Worm (Caenorhabditis elegans) whole organism, L2 larva: Measurements from ENCODE around the gene F54D5.24.
A peak's percentile ranks its signal among the peaks of the same experiment; 100 is the strongest.

Experiments
- C34F6.9 ChIP-seq: fragments of 150-350 bp; optimal IDR thresholded peaks from 2 replicates; lab custom pipeline; 2014; ENCODE audit warnings: missing biosample characterization, missing genetic modification characterization
- F13H6.1 ChIP-seq: sonication (generic microtip); optimal IDR thresholded peaks from 2 replicates; lab custom pipeline; 2016; ENCODE audit warnings: missing genetic modification characterization, missing compliant biosample characterization
- R02D3.7 ChIP-seq: fragments of 150-350 bp; optimal IDR thresholded peaks from 2 replicates; lab custom pipeline; 2014; ENCODE audit warnings: missing biosample characterization, missing genetic modification characterization
- ZK546.5 ChIP-seq: sonication (generic microtip); optimal IDR thresholded peaks from 2 replicates; lab custom pipeline; 2017; ENCODE audit warnings: missing biosample characterization, missing genetic modification characterization
- aly-2 ChIP-seq: fragments of 150-350 bp; optimal IDR thresholded peaks from 2 replicates; lab custom pipeline; 2014; ENCODE audit warnings: missing biosample characterization, missing genetic modification characterization
- ama-1 ChIP-seq: fragments of 150-350 bp; optimal IDR thresholded peaks from 2 replicates; lab custom pipeline; 2018; ENCODE audit warnings: inconsistent platforms
- blmp-1 ChIP-seq: sonication (generic microtip); optimal IDR thresholded peaks from 2 replicates; lab custom pipeline; 2017; ENCODE audit warnings: missing genetic modification characterization, mild to moderate bottlenecking, missing compliant biosample characterization, antibody characterized with exemption, moderate library complexity; ENCODE audit not compliant: insufficient read depth
- ceh-16 ChIP-seq: fragments of 150-350 bp; optimal IDR thresholded peaks from 2 replicates; lab custom pipeline; 2014; ENCODE audit warnings: missing biosample characterization, missing genetic modification characterization
- ceh-82 ChIP-seq: fragments of 150-350 bp; optimal IDR thresholded peaks from 2 replicates; lab custom pipeline; 2014; ENCODE audit warnings: missing biosample characterization, missing genetic modification characterization
- crh-2 ChIP-seq: sonication (generic microtip); optimal IDR thresholded peaks from 2 replicates; lab custom pipeline; 2017; ENCODE audit warnings: missing biosample characterization, missing genetic modification characterization
- dmd-4 ChIP-seq: sonication (generic microtip); optimal IDR thresholded peaks from 2 replicates; lab custom pipeline; 2017; ENCODE audit warnings: missing biosample characterization, missing genetic modification characterization
- elt-1 ChIP-seq: fragments of 150-350 bp; optimal IDR thresholded peaks from 2 replicates; lab custom pipeline; 2014; ENCODE audit warnings: missing biosample characterization, missing genetic modification characterization
- fos-1 ChIP-seq: fragments of 150-350 bp; optimal IDR thresholded peaks from 2 replicates; lab custom pipeline; 2014; ENCODE audit warnings: missing biosample characterization, missing genetic modification characterization
- gmeb-1 ChIP-seq: fragments of 150-350 bp; optimal IDR thresholded peaks from 2 replicates; lab custom pipeline; 2014; ENCODE audit warnings: missing biosample characterization, missing genetic modification characterization
- lin-11 ChIP-seq: fragments of 150-350 bp; sonication (generic microtip); optimal IDR thresholded peaks from 2 replicates; lab custom pipeline; 2014; ENCODE audit warnings: missing biosample characterization, missing genetic modification characterization, inconsistent platforms, mixed read lengths
- lin-13 ChIP-seq: fragments of 150-350 bp; optimal IDR thresholded peaks from 2 replicates; lab custom pipeline; 2014; ENCODE audit warnings: missing biosample characterization, missing genetic modification reagents, missing genetic modification characterization
- lin-39 ChIP-seq: fragments of 150-350 bp; optimal IDR thresholded peaks from 2 replicates; lab custom pipeline; 2014; ENCODE audit warnings: missing biosample characterization, missing genetic modification reagents, missing genetic modification characterization
- lsy-2 ChIP-seq, 2 experiments: fragments of 150-350 bp in 1 of 2; sonication (generic microtip) in 1 of 2; optimal IDR thresholded peaks; 2 replicates each; lab custom pipeline; 2014 to 2017; ENCODE audit warnings: missing biosample characterization in 2 of 2, missing genetic modification characterization in 2 of 2
- mab-5 ChIP-seq: fragments of 150-350 bp; optimal IDR thresholded peaks from 2 replicates; lab custom pipeline; 2014; ENCODE audit warnings: missing biosample characterization, missing genetic modification characterization
- mbf-1 ChIP-seq: sonication (generic microtip); optimal IDR thresholded peaks from 2 replicates; lab custom pipeline; 2017; ENCODE audit warnings: missing biosample characterization, missing genetic modification characterization
- mdl-1 ChIP-seq, 2 experiments: fragments of 150-350 bp in 1 of 2; sonication (generic microtip) in 1 of 2; optimal IDR thresholded peaks; 2 replicates each; lab custom pipeline; 2017; ENCODE audit warnings: missing biosample characterization in 2 of 2, missing genetic modification characterization in 2 of 2
- nhr-10 ChIP-seq: sonication (generic microtip); optimal IDR thresholded peaks from 2 replicates; lab custom pipeline; 2017; ENCODE audit warnings: missing biosample characterization, missing genetic modification characterization
- nhr-11 ChIP-seq: fragments of 150-350 bp; optimal IDR thresholded peaks from 2 replicates; lab custom pipeline; 2014; ENCODE audit warnings: missing biosample characterization, missing genetic modification characterization
- nhr-12 ChIP-seq: fragments of 150-350 bp; optimal IDR thresholded peaks from 2 replicates; lab custom pipeline; 2014; ENCODE audit warnings: missing biosample characterization, missing genetic modification characterization
- nhr-129 ChIP-seq: fragments of 150-350 bp; optimal IDR thresholded peaks from 2 replicates; lab custom pipeline; 2014; ENCODE audit warnings: missing biosample characterization, missing genetic modification characterization
- nhr-21 ChIP-seq: fragments of 150-350 bp; optimal IDR thresholded peaks from 2 replicates; lab custom pipeline; 2014; ENCODE audit warnings: missing biosample characterization, missing genetic modification characterization
- nhr-23 ChIP-seq: fragments of 150-350 bp; optimal IDR thresholded peaks from 2 replicates; lab custom pipeline; 2014; ENCODE audit warnings: missing biosample characterization, missing genetic modification reagents, missing genetic modification characterization
- nhr-237 ChIP-seq: fragments of 150-350 bp; optimal IDR thresholded peaks from 2 replicates; lab custom pipeline; 2014; ENCODE audit warnings: missing biosample characterization, missing genetic modification characterization
- nhr-25 ChIP-seq: fragments of 150-350 bp; sonication (generic microtip); optimal IDR thresholded peaks from 3 replicates; lab custom pipeline; 2014; ENCODE audit warnings: missing biosample characterization, missing genetic modification characterization
- nhr-6 ChIP-seq: fragments of 150-350 bp; optimal IDR thresholded peaks from 2 replicates; lab custom pipeline; 2014; ENCODE audit warnings: missing biosample characterization, missing genetic modification characterization
- nhr-77 ChIP-seq: fragments of 150-350 bp; optimal IDR thresholded peaks from 2 replicates; lab custom pipeline; 2014; ENCODE audit warnings: missing biosample characterization, missing genetic modification characterization
- sem-4 ChIP-seq: fragments of 150-350 bp; optimal IDR thresholded peaks from 2 replicates; lab custom pipeline; 2014; ENCODE audit warnings: missing biosample characterization, missing genetic modification reagents, missing genetic modification characterization
- skn-1 ChIP-seq: sonication (generic microtip); optimal IDR thresholded peaks from 2 replicates; lab custom pipeline; 2017; ENCODE audit warnings: missing biosample characterization, missing genetic modification characterization
- unc-55 ChIP-seq: fragments of 150-350 bp; sonication (generic microtip); optimal IDR thresholded peaks from 3 replicates; lab custom pipeline; 2014; ENCODE audit warnings: missing biosample characterization, missing genetic modification reagents, missing genetic modification characterization
- unc-62 ChIP-seq: fragments of 150-350 bp; optimal IDR thresholded peaks from 2 replicates; lab custom pipeline; 2014; ENCODE audit warnings: missing biosample characterization, missing genetic modification reagents, missing genetic modification characterization
- zag-1 ChIP-seq: fragments of 150-350 bp; optimal IDR thresholded peaks from 2 replicates; lab custom pipeline; 2014; ENCODE audit warnings: missing biosample characterization, missing genetic modification characterization
- ztf-1 ChIP-seq: fragments of 200-800 bp; sonication (Bioruptor generic); conservative IDR thresholded peaks from 2 replicates; pipeline ENCODE4 v1.3.6; 2022; ENCODE audit warnings: missing genetic modification characterization, missing compliant biosample characterization
- ztf-11 ChIP-seq: sonication (generic microtip); optimal IDR thresholded peaks from 2 replicates; lab custom pipeline; 2017; ENCODE audit warnings: missing biosample characterization, missing genetic modification characterization

The F54D5.24 gene

DNA sequence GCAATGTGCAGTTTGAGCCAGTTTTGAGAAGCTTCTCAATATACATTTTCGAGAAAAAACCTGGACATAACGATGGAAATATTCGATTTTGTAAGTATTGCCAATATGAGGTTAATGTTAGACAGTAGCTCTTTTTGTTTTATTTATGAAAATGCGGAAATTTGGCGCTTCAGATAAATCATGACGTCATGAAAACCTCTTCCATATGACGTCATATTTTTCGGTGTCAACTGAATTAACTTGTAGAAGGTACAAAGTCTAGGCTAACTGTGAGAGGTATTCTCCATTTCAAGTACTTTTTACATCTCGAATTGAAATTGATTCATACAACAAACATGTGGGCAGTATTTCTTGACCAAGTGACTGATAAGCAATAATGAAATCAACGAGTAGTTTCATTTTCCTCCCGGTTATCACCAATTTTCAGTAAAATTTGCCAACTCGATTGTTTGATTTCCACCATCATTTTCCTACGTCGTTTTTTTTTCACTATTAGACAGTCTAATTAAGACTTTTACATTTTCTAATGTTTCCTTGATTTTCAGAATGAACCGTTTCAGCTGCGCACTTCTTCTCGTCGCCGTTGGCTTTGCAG, 15.6 kb downstream of the F54D5.24 start, which contains the start of gene F54D5.3:
TSS of gene F54D5.3 (plus strand) at position 546 of the 595 bp plus-strand sequence.
- TF ChIP-seq ama-1 (lab: Kevin White, UChicago) (no peak), nhr-25 (no peak), lin-11 (tag; lab: Kevin White, UChicago) (no peak), elt-1 (no peak), fos-1 (peak; percentile 87)

ce11 chrII:11572944-11573343, 17.2 kb downstream of the F54D5.24 start, which contains the start of gene F54D5.2:
TSS of gene F54D5.2 (plus strand) at chrII:11573180.
- TF ChIP-seq nhr-12 (tag; lab: Kevin White, UChicago) = no peak
- no peak for TF ChIP-seq aly-2 (tag; lab: Kevin White, UChicago)
- no peak for TF ChIP-seq ceh-82 (tag; lab: Kevin White, UChicago)
- TF ChIP-seq ZK546.5 (tag; lab: Kevin White, UChicago) = no peak
- TF ChIP-seq dmd-4 (tag; lab: Kevin White, UChicago) = no peak
- no peak for TF ChIP-seq lin-39 (tag; lab: Kevin White, UChicago)
- no peak for TF ChIP-seq ztf-11 (tag; lab: Kevin White, UChicago)

ce11 chrII:11577397-11577796, 21.6 kb downstream of the F54D5.24 start, which contains the start of gene pcs-1:
TSS of gene pcs-1 (minus strand) at chrII:11577740.
- TF ChIP-seq unc-55 (GFP tag; lab: Kevin White, UChicago) = no peak
- TF ChIP-seq R02D3.7 (tag; lab: Kevin White, UChicago) = no peak
- TF ChIP-seq sem-4 (tag; lab: Kevin White, UChicago) = no peak
- TF ChIP-seq nhr-237 (tag; lab: Kevin White, UChicago) = no peak
- TF ChIP-seq dmd-4 (tag; lab: Kevin White, UChicago) = no peak
- peak; percentile 3 for TF ChIP-seq lin-13 (GFP tag; lab: Kevin White, UChicago)
- peak; percentile 67 for TF ChIP-seq fos-1
- no peak for TF ChIP-seq nhr-10
- peak; percentile 15 for TF ChIP-seq nhr-129

ce11 chrII:11577861-11578260, 22.1 kb downstream of the F54D5.24 start:
- TF ChIP-seq lin-11 (tag; lab: Kevin White, UChicago) = no peak
- TF ChIP-seq aly-2 (tag; lab: Kevin White, UChicago) = no peak
- no peak for TF ChIP-seq mbf-1
- TF ChIP-seq nhr-77 (tag; lab: Kevin White, UChicago) = no peak
- TF ChIP-seq nhr-6 (tag; lab: Kevin White, UChicago) = no peak
- TF ChIP-seq lin-13 (GFP tag; lab: Kevin White, UChicago) = no peak
- TF ChIP-seq nhr-12 (tag; lab: Kevin White, UChicago) = no peak
- TF ChIP-seq blmp-1 = no peak
- no peak for TF ChIP-seq lsy-2 (tag; optimal IDR thresholded peaks at IDR 0.05; lab: Kevin White, UChicago)
- no peak for TF ChIP-seq nhr-23 (tag; lab: Kevin White, UChicago)
- no peak for TF ChIP-seq unc-62 (GFP tag; lab: Kevin White, UChicago)
- TF ChIP-seq crh-2 = no peak
- TF ChIP-seq gmeb-1 (tag; lab: Kevin White, UChicago) = no peak
- no peak for TF ChIP-seq mdl-1 (tag; optimal IDR thresholded peaks at IDR 0.05; lab: Kevin White, UChicago)
- no peak for TF ChIP-seq mab-5 (tag; lab: Kevin White, UChicago)
- TF ChIP-seq ceh-16 (tag; lab: Kevin White, UChicago) = no peak
- TF ChIP-seq, all 48 proteins: peak for 0

DNA sequence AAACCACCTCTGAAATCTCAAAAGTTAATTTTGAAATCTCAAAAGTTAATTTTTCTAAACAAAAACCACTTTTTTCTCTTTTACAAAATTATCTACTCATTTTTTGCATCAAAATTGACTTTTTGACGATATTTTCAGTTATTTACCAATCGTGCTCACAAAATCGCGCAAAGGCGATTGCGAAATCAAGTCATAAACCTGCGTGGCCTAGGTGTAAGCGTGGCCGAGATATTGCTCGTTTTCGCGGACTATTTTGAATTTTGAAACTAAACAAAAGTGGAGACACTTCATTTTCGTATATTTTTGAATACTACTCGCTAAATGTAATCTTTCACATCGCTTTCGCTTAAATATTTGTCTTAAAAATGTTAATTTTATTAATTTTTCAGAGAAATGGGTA, 22.6 kb downstream of the F54D5.24 start, which contains the start of gene smc-6:
TSS of gene smc-6 (plus strand) at position 390 of the 400 bp plus-strand sequence.
- no peak for TF ChIP-seq nhr-77 (tag; lab: Kevin White, UChicago)
- peak; percentile 85 for TF ChIP-seq unc-55 (GFP tag; lab: Kevin White, UChicago)
- no peak for TF ChIP-seq lsy-2 (tag; optimal IDR thresholded peaks at IDR 0.05; lab: Kevin White, UChicago)
- TF ChIP-seq blmp-1 = no peak
- no peak for TF ChIP-seq mdl-1 (tag; optimal IDR thresholded peaks at IDR 0.05; lab: Kevin White, UChicago)
- TF ChIP-seq nhr-10 = no peak
- TF ChIP-seq zag-1 (tag; lab: Kevin White, UChicago) = no peak
- peak; percentile 7 for TF ChIP-seq gmeb-1 (tag; lab: Kevin White, UChicago)
- no peak for TF ChIP-seq mbf-1
- no peak for TF ChIP-seq skn-1 (tag; lab: Kevin White, UChicago)
- TF ChIP-seq nhr-21 (tag; lab: Kevin White, UChicago) = no peak
- TF ChIP-seq nhr-129 = peak; percentile 68
- TF ChIP-seq lin-11 (tag; lab: Kevin White, UChicago) = no peak
- TF ChIP-seq ztf-11 (tag; lab: Kevin White, UChicago) = no peak
- no peak for TF ChIP-seq ztf-1 (GFP tag; lab: Robert Waterston, UW)
- peak; percentile 45 for TF ChIP-seq fos-1
- no peak for TF ChIP-seq R02D3.7 (tag; lab: Kevin White, UChicago)
- TF ChIP-seq nhr-23 (tag; lab: Kevin White, UChicago) = no peak
- TF ChIP-seq C34F6.9 = peak; percentile 57
- TF ChIP-seq unc-62 (GFP tag; lab: Kevin White, UChicago) = no peak
- no peak for TF ChIP-seq F13H6.1 (tag; lab: Kevin White, UChicago)
- no peak for TF ChIP-seq dmd-4 (tag; lab: Kevin White, UChicago)
- TF ChIP-seq nhr-11 (tag; lab: Kevin White, UChicago) = no peak
